Worm (Caenorhabditis elegans) whole organism, L3 larva: ENCODE results near the gene htp-1.

Experiments
- R02D3.7 ChIP-seq: fragments of 150-350 bp; optimal IDR thresholded peaks from 2 replicates; lab custom pipeline; 2014; ENCODE audit warnings: missing biosample characterization, missing genetic modification characterization
- ZK546.5 ChIP-seq: sonication (generic microtip); optimal IDR thresholded peaks from 2 replicates; lab custom pipeline; 2017; ENCODE audit warnings: missing biosample characterization, missing genetic modification characterization
- aly-2 ChIP-seq: fragments of 150-350 bp; optimal IDR thresholded peaks from 2 replicates; lab custom pipeline; 2014; ENCODE audit warnings: missing biosample characterization, missing genetic modification characterization
- ama-1 ChIP-seq: fragments of 150-350 bp; optimal IDR thresholded peaks from 2 replicates; lab custom pipeline; 2018
- ceh-16 ChIP-seq: sonication (generic microtip); optimal IDR thresholded peaks from 2 replicates; lab custom pipeline; 2017; ENCODE audit warnings: missing biosample characterization, missing genetic modification characterization
- ceh-28 ChIP-seq: fragments of 150-350 bp; optimal IDR thresholded peaks from 2 replicates; lab custom pipeline; 2014; ENCODE audit warnings: missing biosample characterization, missing genetic modification reagents, missing genetic modification characterization
- ceh-82 ChIP-seq: fragments of 150-350 bp; optimal IDR thresholded peaks from 2 replicates; lab custom pipeline; 2014; ENCODE audit warnings: missing biosample characterization, missing genetic modification characterization
- ceh-9 ChIP-seq: sonication (generic microtip); optimal IDR thresholded peaks from 2 replicates; lab custom pipeline; 2018; ENCODE audit warnings: missing biosample characterization, missing genetic modification characterization
- egl-27 ChIP-seq: sonication (generic microtip); optimal IDR thresholded peaks from 4 replicates; lab custom pipeline; 2017; ENCODE audit warnings: missing biosample characterization, missing genetic modification reagents, missing genetic modification characterization
- elt-1 ChIP-seq: fragments of 150-350 bp; optimal IDR thresholded peaks from 2 replicates; lab custom pipeline; 2014; ENCODE audit warnings: missing biosample characterization, missing genetic modification characterization
- elt-2 ChIP-seq: sonication (generic microtip); optimal IDR thresholded peaks from 2 replicates; lab custom pipeline; 2016; ENCODE audit warnings: missing genetic modification reagents, mild to moderate bottlenecking, missing genetic modification characterization, missing compliant biosample characterization
- elt-3 ChIP-seq, 3 experiments: fragments of 150-350 bp in 1 of 3; sonication (generic microtip) in 2 of 3; optimal IDR thresholded peaks; 2 replicates in 2 of 3; 4 replicates in 1 of 3; lab custom pipeline; 2014 to 2017; ENCODE audit warnings: missing biosample characterization in 3 of 3, missing genetic modification characterization in 3 of 3
- eor-1 ChIP-seq, 2 experiments: fragments of 150-350 bp; optimal IDR thresholded peaks; 2 replicates each; lab custom pipeline; 2014 to 2018; ENCODE audit warnings: missing biosample characterization in 2 of 2, missing genetic modification characterization in 2 of 2
- fos-1 ChIP-seq: fragments of 150-350 bp; optimal IDR thresholded peaks from 2 replicates; lab custom pipeline; 2014; ENCODE audit warnings: missing biosample characterization, missing genetic modification characterization
- hmg-11 ChIP-seq: sonication (generic microtip); optimal IDR thresholded peaks from 2 replicates; lab custom pipeline; 2016; ENCODE audit warnings: missing genetic modification characterization, missing compliant biosample characterization
- jun-1 ChIP-seq: fragments of 150-350 bp; optimal IDR thresholded peaks from 2 replicates; lab custom pipeline; 2014; ENCODE audit warnings: missing biosample characterization, missing genetic modification reagents, missing genetic modification characterization
- lin-15B ChIP-seq: fragments of 150-350 bp; optimal IDR thresholded peaks from 2 replicates; lab custom pipeline; 2014; ENCODE audit warnings: missing biosample characterization, missing genetic modification characterization
- lin-39 ChIP-seq: fragments of 150-350 bp; optimal IDR thresholded peaks from 2 replicates; lab custom pipeline; 2018; ENCODE audit warnings: missing biosample characterization, missing genetic modification reagents, missing genetic modification characterization
- mdl-1 ChIP-seq: fragments of 150-350 bp; optimal IDR thresholded peaks from 2 replicates; lab custom pipeline; 2014; ENCODE audit warnings: missing biosample characterization, missing genetic modification characterization
- mml-1 ChIP-seq: fragments of 150-350 bp; sonication (generic microtip); optimal IDR thresholded peaks from 3 replicates; lab custom pipeline; 2014; ENCODE audit warnings: missing biosample characterization, missing genetic modification characterization
- nfya-1 ChIP-seq: sonication (generic microtip); optimal IDR thresholded peaks from 2 replicates; lab custom pipeline; 2017; ENCODE audit warnings: missing genetic modification characterization, mild to moderate bottlenecking, missing compliant biosample characterization, antibody characterized with exemption, moderate library complexity; ENCODE audit not compliant: insufficient read depth
- nhr-11 ChIP-seq: fragments of 150-350 bp; optimal IDR thresholded peaks from 2 replicates; lab custom pipeline; 2014; ENCODE audit warnings: missing biosample characterization, missing genetic modification characterization
- nhr-12 ChIP-seq: fragments of 150-350 bp; optimal IDR thresholded peaks from 2 replicates; lab custom pipeline; 2014; ENCODE audit warnings: missing biosample characterization, missing genetic modification characterization
- nhr-23 ChIP-seq: fragments of 150-350 bp; optimal IDR thresholded peaks from 2 replicates; lab custom pipeline; 2014; ENCODE audit warnings: missing biosample characterization, missing genetic modification reagents, missing genetic modification characterization
- nhr-237 ChIP-seq: fragments of 150-350 bp; optimal IDR thresholded peaks from 2 replicates; lab custom pipeline; 2014; ENCODE audit warnings: missing biosample characterization, missing genetic modification characterization
- nhr-25 ChIP-seq: sonication (generic microtip); optimal IDR thresholded peaks from 2 replicates; lab custom pipeline; 2017; ENCODE audit warnings: missing biosample characterization, missing genetic modification characterization
- nhr-28 ChIP-seq: fragments of 150-350 bp; optimal IDR thresholded peaks from 2 replicates; lab custom pipeline; 2014; ENCODE audit warnings: missing biosample characterization, missing genetic modification characterization
- nhr-43 ChIP-seq: sonication (generic microtip); optimal IDR thresholded peaks from 2 replicates; lab custom pipeline; 2016; ENCODE audit warnings: mild to moderate bottlenecking, missing genetic modification characterization, missing compliant biosample characterization; ENCODE audit not compliant: poor library complexity, severe bottlenecking
- nhr-67 ChIP-seq: fragments of 150-350 bp; optimal IDR thresholded peaks from 2 replicates; lab custom pipeline; 2014; ENCODE audit warnings: missing biosample characterization, missing genetic modification characterization
- nhr-76 ChIP-seq: fragments of 150-350 bp; sonication (generic microtip); optimal IDR thresholded peaks from 5 replicates; lab custom pipeline; 2014; ENCODE audit warnings: missing biosample characterization, missing genetic modification characterization
- nhr-77 ChIP-seq: fragments of 150-350 bp; optimal IDR thresholded peaks from 2 replicates; lab custom pipeline; 2014; ENCODE audit warnings: missing biosample characterization, missing genetic modification characterization
- pha-4 ChIP-seq: fragments of 150-350 bp; optimal IDR thresholded peaks from 2 replicates; lab custom pipeline; 2014; ENCODE audit warnings: missing biosample characterization, missing genetic modification reagents, missing genetic modification characterization
- pqm-1 ChIP-seq: fragments of 150-350 bp; optimal IDR thresholded peaks from 2 replicates; lab custom pipeline; 2017; ENCODE audit warnings: missing biosample characterization, missing genetic modification characterization, inconsistent platforms
- sea-2 ChIP-seq: fragments of 150-350 bp; sonication (generic microtip); optimal IDR thresholded peaks from 4 replicates; lab custom pipeline; 2014; ENCODE audit warnings: missing biosample characterization, missing genetic modification reagents, missing genetic modification characterization
- skn-1 ChIP-seq: fragments of 150-350 bp; optimal IDR thresholded peaks from 2 replicates; lab custom pipeline; 2014; ENCODE audit warnings: missing biosample characterization, missing genetic modification characterization
- snpc-4 ChIP-seq: fragments of 150-350 bp; optimal IDR thresholded peaks from 2 replicates; lab custom pipeline; 2014; ENCODE audit warnings: missing biosample characterization, missing genetic modification characterization
- tbx-2 ChIP-seq: sonication (generic microtip); optimal IDR thresholded peaks from 2 replicates; lab custom pipeline; 2016; ENCODE audit warnings: mild to moderate bottlenecking, missing genetic modification characterization, missing compliant biosample characterization
- unc-39 ChIP-seq: sonication (generic microtip); optimal IDR thresholded peaks from 4 replicates; lab custom pipeline; 2017; ENCODE audit warnings: missing biosample characterization, missing genetic modification characterization
- unc-62 ChIP-seq: fragments of 150-350 bp; sonication (generic microtip); optimal IDR thresholded peaks from 4 replicates; lab custom pipeline; 2014; ENCODE audit warnings: missing biosample characterization, missing genetic modification reagents, missing genetic modification characterization
- zag-1 ChIP-seq: fragments of 150-350 bp; optimal IDR thresholded peaks from 2 replicates; lab custom pipeline; 2014; ENCODE audit warnings: missing biosample characterization, missing genetic modification characterization
- ztf-11 ChIP-seq: fragments of 150-350 bp; optimal IDR thresholded peaks from 2 replicates; lab custom pipeline; 2014; ENCODE audit warnings: missing biosample characterization, missing genetic modification characterization
- ztf-4 ChIP-seq: fragments of 150-350 bp; optimal IDR thresholded peaks from 2 replicates; lab custom pipeline; 2014; ENCODE audit warnings: missing biosample characterization, missing genetic modification characterization

htp-1 gene

ce11 chrIV:5381334-5381733, 10.0 kb downstream of the htp-1 start, which contains the start of gene F41H10.2:
TSS of gene F41H10.2 (plus strand) at chrIV:5381634.
- TF ChIP-seq lin-15B (tag; lab: Kevin White, UChicago) (no peak), nhr-28 (tag; lab: Kevin White, UChicago) (no peak), egl-27 (tag; lab: Kevin White, UChicago) (no peak), pqm-1 (tag; lab: Kevin White, UChicago) (no peak), hmg-11 (tag; lab: Kevin White, UChicago) (no peak), elt-1 (no peak), nhr-11 (tag; lab: Kevin White, UChicago) (no peak), nhr-12 (tag; lab: Kevin White, UChicago) (no peak), ceh-28 (tag; lab: Kevin White, UChicago) (no peak), ama-1 (lab: Kevin White, UChicago) (no peak), ztf-4 (no peak), ceh-16 (tag; lab: Kevin White, UChicago) (no peak), tbx-2 (tag; lab: Kevin White, UChicago) (no peak), sea-2 (no peak), lin-39 (tag; lab: Kevin White, UChicago) (no peak)

- TF ChIP-seq pqm-1 (tag; lab: Kevin White, UChicago) (peak; percentile 46), tbx-2 (tag; lab: Kevin White, UChicago) (no peak), elt-2 (tag; lab: Kevin White, UChicago) (peak; percentile 83)
These were observed 11.2 kb downstream of the htp-1 start for ce11 chrIV:5380140-5380539.

- TF ChIP-seq ceh-9 (no peak), zag-1 (tag; lab: Kevin White, UChicago) (no peak), elt-2 (tag; lab: Kevin White, UChicago) (peak; percentile 91), ztf-11 (tag; lab: Kevin White, UChicago) (no peak), nhr-76 (tag; lab: Kevin White, UChicago) (no peak), pha-4 (tag; lab: Kevin White, UChicago) (peak; percentile 47), nhr-67 (tag; lab: Kevin White, UChicago) (no peak), pqm-1 (tag; lab: Kevin White, UChicago) (peak; percentile 52), ceh-82 (no peak), mml-1 (tag; lab: Kevin White, UChicago) (no peak)
These were observed 14.3 kb downstream of the htp-1 start, which contains the start of gene elo-5 for ce11 chrIV:5377062-5377461. TSS of gene elo-5 (minus strand) at chrIV:5377117.

ce11 chrIV:5374946-5375345, 16.4 kb downstream of the htp-1 start:
- TF ChIP-seq fos-1 (tag; lab: Kevin White, UChicago) = no peak
- no peak for TF ChIP-seq unc-62 (GFP tag; lab: Kevin White, UChicago)
- no peak for TF ChIP-seq nhr-11 (tag; lab: Kevin White, UChicago)
- TF ChIP-seq unc-39 (tag; lab: Kevin White, UChicago) = no peak
- no peak for TF ChIP-seq ztf-11 (tag; lab: Kevin White, UChicago)
- no peak for TF ChIP-seq tbx-2 (tag; lab: Kevin White, UChicago)
- TF ChIP-seq sea-2 = no peak
- TF ChIP-seq ceh-9 = no peak
- no peak for TF ChIP-seq nhr-237 (tag; lab: Kevin White, UChicago)
- no peak for TF ChIP-seq skn-1 (tag; lab: Kevin White, UChicago)
- TF ChIP-seq elt-1 = no peak
- TF ChIP-seq elt-3 (tag; optimal IDR thresholded peaks at IDR 0.05; lab: Kevin White, UChicago) = no peak

- TF ChIP-seq snpc-4 (no peak), pha-4 (tag; lab: Kevin White, UChicago) (no peak), unc-39 (tag; lab: Kevin White, UChicago) (no peak), elt-2 (tag; lab: Kevin White, UChicago) (peak; percentile 55), ZK546.5 (tag; lab: Kevin White, UChicago) (no peak), mdl-1 (no peak), nhr-12 (tag; lab: Kevin White, UChicago) (no peak), ceh-28 (tag; lab: Kevin White, UChicago) (peak; percentile 27), nhr-25 (tag; lab: Kevin White, UChicago) (no peak), nfya-1 (tag; lab: Kevin White, UChicago) (no peak), eor-1 (tag; optimal IDR thresholded peaks at IDR 0.05; lab: Kevin White, UChicago) (no peak), nhr-43 (tag; lab: Kevin White, UChicago) (no peak), R02D3.7 (tag; lab: Kevin White, UChicago) (no peak), ama-1 (lab: Kevin White, UChicago) (no peak), nhr-23 (no peak), skn-1 (tag; lab: Kevin White, UChicago) (no peak), jun-1 (tag; lab: Kevin White, UChicago) (no peak), nhr-76 (tag; lab: Kevin White, UChicago) (no peak), aly-2 (tag; lab: Kevin White, UChicago) (no peak), hmg-11 (tag; lab: Kevin White, UChicago) (no peak), fos-1 (tag; lab: Kevin White, UChicago) (peak; percentile 57), ceh-82 (no peak), nhr-11 (tag; lab: Kevin White, UChicago) (no peak), nhr-237 (tag; lab: Kevin White, UChicago) (no peak), nhr-77 (tag; lab: Kevin White, UChicago) (peak; percentile 13), ceh-16 (tag; lab: Kevin White, UChicago) (no peak), lin-39 (tag; lab: Kevin White, UChicago) (no peak), nhr-67 (tag; lab: Kevin White, UChicago) (no peak), pqm-1 (tag; lab: Kevin White, UChicago) (no peak)
These were observed 17.0 kb downstream of the htp-1 start for ce11 chrIV:5374321-5374720.
